Worm (Caenorhabditis elegans): ENCODE data around the gene marc-1.

Gene marc-1

DNA sequence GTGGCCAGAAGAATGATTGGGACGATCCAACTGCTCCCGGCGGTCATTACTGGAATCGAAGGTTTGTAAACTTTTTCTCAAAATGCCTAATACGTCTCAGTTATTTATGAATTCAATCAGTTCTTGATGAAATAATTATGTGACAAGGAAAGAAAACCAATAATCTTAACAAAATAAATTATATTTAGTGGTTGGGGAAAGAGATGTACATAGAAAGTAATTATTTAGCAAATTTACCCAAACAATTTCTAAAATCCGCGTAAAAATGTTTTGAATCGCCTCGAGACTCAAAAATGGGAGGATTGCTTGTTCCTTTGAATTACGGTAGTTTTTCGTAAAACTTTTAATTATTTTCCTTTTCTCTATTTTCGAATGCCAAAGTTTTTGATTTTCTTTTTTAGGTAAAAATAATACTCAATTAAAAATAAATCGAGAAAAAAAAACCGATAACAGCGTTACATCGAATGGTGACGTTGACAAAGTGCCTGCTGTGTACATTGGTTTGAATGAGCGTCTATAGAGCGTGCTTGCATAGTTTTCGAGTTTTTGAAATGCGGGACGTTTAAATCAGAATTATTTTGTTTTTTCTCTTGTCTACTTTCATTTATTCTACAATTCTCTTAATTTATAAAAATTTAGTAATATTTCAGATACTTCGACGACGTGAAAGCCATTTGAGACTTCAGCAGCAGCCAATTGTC lies 9.9 kb upstream of the marc-1 start, which contains the start of the genes aagr-3 and drap-1 (continued):
- peak; percentile 43 for TF ChIP-seq lin-13 (GFP tag; optimal IDR thresholded peaks at IDR 0.05)
- peak; percentile 70 for TF ChIP-seq dpl-1 (GFP tag; optimal IDR thresholded peaks at IDR 0.05)
- no peak for TF ChIP-seq D1046.2 (GFP tag; IDR thresholded peaks at IDR 0.05)
- no peak for TF ChIP-seq arid-1 (GFP tag; conservative IDR thresholded peaks at IDR 0.05)
- TF ChIP-seq egl-43 (GFP tag; IDR thresholded peaks at IDR 0.05), result no peak
- no peak for TF ChIP-seq lin-1 (GFP tag; IDR thresholded peaks at IDR 0.05)
- no peak for TF ChIP-seq spr-3 (GFP tag; optimal IDR thresholded peaks at IDR 0.05)
- TF ChIP-seq tag-97 (GFP tag; IDR thresholded peaks at IDR 0.05), result no peak
- TF ChIP-seq ztf-7 (tag; optimal IDR thresholded peaks at IDR 0.05), result no peak
- no peak for TF ChIP-seq aly-2 (tag; optimal IDR thresholded peaks at IDR 0.05)
- no peak for TF ChIP-seq Y5F2A.4 (GFP tag; optimal IDR thresholded peaks at IDR 0.05)
- TF ChIP-seq R02D3.7 (tag; optimal IDR thresholded peaks at IDR 0.05), result no peak
- peak; percentile 78 for TF ChIP-seq lin-38 (GFP tag; IDR thresholded peaks at IDR 0.05)
- TF ChIP-seq nhr-111 (GFP tag; optimal IDR thresholded peaks at IDR 0.05), result no peak
- TF ChIP-seq rbr-2 (tag; optimal IDR thresholded peaks at IDR 0.05), result peak; percentile 34
- TF ChIP-seq lin-39 (tag; optimal IDR thresholded peaks at IDR 0.05), result no peak
- peak in 1 of 2 experiments; percentile 40 for TF ChIP-seq hif-1 (tag; optimal IDR thresholded peaks at IDR 0.05)
- TF ChIP-seq nhr-11 (tag; optimal IDR thresholded peaks at IDR 0.05), result no peak
- TF ChIP-seq dve-1 (tag; optimal IDR thresholded peaks at IDR 0.05; ENCODE audit: insufficient read depth), result peak; percentile 65
- no peak for TF ChIP-seq daf-12 (tag; optimal IDR thresholded peaks at IDR 0.05)
- no peak for TF ChIP-seq daf-16 (GFP tag; optimal IDR thresholded peaks at IDR 0.05)
- TF ChIP-seq daf-16 (tag; optimal IDR thresholded peaks at IDR 0.05), result peak; percentile 82
- no peak for TF ChIP-seq fos-1 (tag; optimal IDR thresholded peaks at IDR 0.05)
- no peak for TF ChIP-seq spr-1 (tag; optimal IDR thresholded peaks at IDR 0.05)
- no peak for TF ChIP-seq madf-5 (GFP tag; IDR thresholded peaks at IDR 0.05)
- TF ChIP-seq nhr-10 (tag; optimal IDR thresholded peaks at IDR 0.05), result no peak
- peak in 1 of 2 experiments; percentile 33 for TF ChIP-seq mdl-1 (tag; optimal IDR thresholded peaks at IDR 0.05)
- no peak for TF ChIP-seq nhr-41 (GFP tag; IDR thresholded peaks at IDR 0.05)
- no peak for TF ChIP-seq nhr-76 (tag; optimal IDR thresholded peaks at IDR 0.05)
- TF ChIP-seq sdz-12 (GFP tag; optimal IDR thresholded peaks at IDR 0.05), result no peak
- no peak for TF ChIP-seq set-16 (GFP tag; IDR thresholded peaks at IDR 0.05)
- no peak for TF ChIP-seq ceh-82 (tag; optimal IDR thresholded peaks at IDR 0.05)
- TF ChIP-seq daf-19 (GFP tag; conservative IDR thresholded peaks at IDR 0.05), result no peak
- no peak for TF ChIP-seq snpc-1.2 (GFP tag; IDR thresholded peaks at IDR 0.05)
- TF ChIP-seq T26A8.4 (GFP tag; IDR thresholded peaks at IDR 0.05), result no peak
- no peak for TF ChIP-seq ceh-44 (GFP tag; IDR thresholded peaks at IDR 0.05)
- TF ChIP-seq madf-9 (GFP tag; conservative IDR thresholded peaks at IDR 0.05), result no peak
- no peak for TF ChIP-seq F49E8.2 (tag; optimal IDR thresholded peaks at IDR 0.05; ENCODE audit: borderline replicate concordance)
- TF ChIP-seq zfp-2 (tag; optimal IDR thresholded peaks at IDR 0.05), result no peak
- TF ChIP-seq ceh-62 (tag; optimal IDR thresholded peaks at IDR 0.05), result no peak
- peak; percentile 10 for TF ChIP-seq nhr-102 (tag; optimal IDR thresholded peaks at IDR 0.05)
- TF ChIP-seq mdt-29 (GFP tag; IDR thresholded peaks at IDR 0.05), result no peak
- no peak for TF ChIP-seq Y105C5A.15 (GFP tag; IDR thresholded peaks at IDR 0.05)
- no peak for TF ChIP-seq ceh-28 (tag; optimal IDR thresholded peaks at IDR 0.05)
- TF ChIP-seq nhr-77 (tag; optimal IDR thresholded peaks at IDR 0.05), result peak; percentile 66
- no peak for TF ChIP-seq ZK546.5 (tag; optimal IDR thresholded peaks at IDR 0.05)
- TF ChIP-seq zip-2 (tag; optimal IDR thresholded peaks at IDR 0.05), result no peak
- no peak for TF ChIP-seq Y75B8A.6 (GFP tag; IDR thresholded peaks at IDR 0.05)
- TF ChIP-seq nhr-28 (tag; optimal IDR thresholded peaks at IDR 0.05), result peak; percentile 57
- TF ChIP-seq F26F4.8 (GFP tag; conservative IDR thresholded peaks at IDR 0.05), result no peak
- no peak for TF ChIP-seq dmd-9 (GFP tag; IDR thresholded peaks at IDR 0.05)
- no peak for TF ChIP-seq Y48G9A.11 (GFP tag; IDR thresholded peaks at IDR 0.05)

Measured in whole organism, L4 larva.